Fruit fly (Drosophila melanogaster) whole organism, adult: ENCODE data around the gene Klp10A.

ENCODE experiments used
- CG12768 ChIP-seq: fragments of 200-800 bp; sonication (Bioruptor generic); optimal IDR thresholded peaks from 2 replicates; lab custom pipeline; 2017; ENCODE audit warnings: missing biosample characterization, missing genetic modification characterization, mild to moderate bottlenecking, moderate library complexity, missing genetic modification reagents
- CG14711 ChIP-seq: fragments of 200-800 bp; sonication (Bioruptor generic); optimal IDR thresholded peaks from 2 replicates; lab custom pipeline; 2018; ENCODE audit warnings: missing biosample characterization, mild to moderate bottlenecking, missing genetic modification characterization, moderate library complexity
- CG1620 ChIP-seq: fragments of 200-800 bp; sonication (Bioruptor generic); optimal IDR thresholded peaks from 2 replicates; lab custom pipeline; 2016; ENCODE audit warnings: missing biosample characterization, missing genetic modification characterization
- CG5204 ChIP-seq: fragments of 200-800 bp; sonication (Bioruptor generic); optimal IDR thresholded peaks from 2 replicates; lab custom pipeline; 2016; ENCODE audit warnings: missing biosample characterization, missing genetic modification characterization
- CG7101 ChIP-seq: fragments of 200-800 bp; sonication (Bioruptor generic); optimal IDR thresholded peaks from 2 replicates; lab custom pipeline; 2018; ENCODE audit warnings: missing biosample characterization, mild to moderate bottlenecking, missing genetic modification characterization, moderate library complexity
- Clk ChIP-seq: fragments of 200-800 bp; sonication (Bioruptor generic); optimal IDR thresholded peaks from 2 replicates; lab custom pipeline; 2017; ENCODE audit warnings: missing biosample characterization, missing genetic modification characterization
- Hr96 ChIP-seq: fragments of 200-800 bp; sonication (Bioruptor generic); optimal IDR thresholded peaks from 2 replicates; lab custom pipeline; 2016; ENCODE audit warnings: missing biosample characterization, missing genetic modification characterization
- Mnt ChIP-seq: fragments of 200-800 bp; sonication (Bioruptor generic); optimal IDR thresholded peaks from 2 replicates; lab custom pipeline; 2016; ENCODE audit warnings: missing biosample characterization, mild to moderate bottlenecking, missing genetic modification characterization
- bab1 ChIP-seq: fragments of 200-800 bp; sonication (Bioruptor generic); optimal IDR thresholded peaks from 3 replicates; lab custom pipeline; 2019; ENCODE audit warnings: missing biosample characterization, mild to moderate bottlenecking, missing genetic modification characterization, moderate library complexity
- cnc ChIP-seq, 2 experiments: fragments of >200 bp; optimal IDR thresholded peaks; 2 replicates each; lab custom pipeline; 2017
- kay ChIP-seq: fragments of 200-800 bp; sonication (Bioruptor generic); peaks from one replicate; lab custom pipeline; 2016; ENCODE audit warnings: missing biosample characterization, missing genetic modification characterization, borderline replicate concordance
- ovo ChIP-seq: fragments of 200-800 bp; sonication (Bioruptor generic); optimal IDR thresholded peaks from 2 replicates; lab custom pipeline; 2016; ENCODE audit warnings: missing biosample characterization, missing genetic modification characterization

DNA sequence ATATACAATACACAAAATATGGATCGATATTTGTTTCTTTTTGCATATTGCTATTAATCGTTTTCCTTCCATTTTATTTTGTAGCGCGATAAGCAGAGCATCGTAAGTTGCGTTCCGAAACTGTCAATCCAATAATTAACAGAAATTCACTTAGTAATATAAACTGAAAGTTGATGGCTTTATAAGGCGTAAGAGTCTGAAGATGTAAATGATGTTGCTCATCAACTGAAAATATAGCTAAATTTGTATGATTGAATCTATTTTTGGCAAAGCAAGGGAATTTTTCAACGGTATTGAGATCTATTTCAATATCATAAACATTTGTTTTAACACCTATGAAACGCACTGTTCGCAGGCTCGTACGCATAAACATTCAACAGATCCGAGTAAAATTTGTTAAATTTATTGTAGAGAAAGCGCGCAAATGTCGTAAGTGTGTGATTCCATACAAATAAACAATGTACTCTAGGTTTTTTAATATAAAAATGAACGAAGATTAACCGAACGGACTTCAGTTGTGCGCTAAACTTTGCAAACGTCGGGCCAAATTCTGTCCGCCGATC lies 48.1 kb downstream of the Klp10A start, which contains the start of gene Vago:
- TF ChIP-seq kay (peak; percentile 5), Clk (no peak), Hr96 (GFP tag; lab: Kevin White, UChicago) (peak; percentile 41), cnc (optimal IDR thresholded peaks at IDR 0.05; lab: Kevin White, UChicago) (no peak), bab1 (GFP tag; lab: Kevin White, UChicago) (no peak), CG14711 (tag; lab: Kevin White, UChicago) (peak; percentile 46), ovo (GFP tag; lab: Kevin White, UChicago) (no peak), CG1620 (GFP tag; lab: Kevin White, UChicago) (no peak), CG5204 (GFP tag; lab: Kevin White, UChicago) (no peak), CG12768 (peak; percentile 17), Mnt (GFP tag; lab: Kevin White, UChicago) (peak; percentile 11), CG7101 (tag; lab: Kevin White, UChicago) (peak; percentile 70)
